Fruit fly (Drosophila melanogaster) whole organism, embryonic: ENCODE results near the gene CG44405.

ENCODE experiments used
- Atf-2 ChIP-seq: fragments of 200-800 bp; sonication (Bioruptor generic); optimal IDR thresholded peaks from 2 replicates; lab custom pipeline; 2016; ENCODE audit warnings: missing biosample characterization, missing genetic modification characterization
- BEAF-32 ChIP-seq: fragments of 200-800 bp; sonication (Bioruptor generic); optimal IDR thresholded peaks from 3 replicates; lab custom pipeline; 2017; ENCODE audit warnings: missing biosample characterization, missing genetic modification characterization, mild to moderate bottlenecking, moderate library complexity, missing genetic modification reagents
- CG11085 ChIP-seq: fragments of 200-800 bp; sonication (Bioruptor generic); IDR thresholded peaks from 2 replicates; pipeline ENCODE4 v1.3.6; 2022; ENCODE audit warnings: missing biosample characterization, missing genetic modification characterization
- CG11456 ChIP-seq: fragments of 200-800 bp; sonication (Bioruptor generic); IDR thresholded peaks from 3 replicates; pipeline ENCODE4 v1.3.6; 2022; ENCODE audit warnings: missing biosample characterization, missing genetic modification characterization
- CG12942 ChIP-seq: fragments of 200-800 bp; sonication (Bioruptor generic); optimal IDR thresholded peaks from 3 replicates; lab custom pipeline; 2016; ENCODE audit warnings: missing biosample characterization, missing genetic modification characterization
- CG13287 ChIP-seq: fragments of 200-800 bp; sonication (Bioruptor generic); IDR thresholded peaks from 2 replicates; pipeline ENCODE4 v1.3.6; 2022; ENCODE audit warnings: missing biosample characterization, missing genetic modification characterization; ENCODE audit not compliant: partially characterized antibody
- CG17802 ChIP-seq: fragments of 200-800 bp; sonication (Bioruptor generic); optimal IDR thresholded peaks from 2 replicates; lab custom pipeline; 2018; ENCODE audit warnings: missing biosample characterization, mild to moderate bottlenecking, missing genetic modification characterization, moderate library complexity
- CG18764 ChIP-seq: fragments of 200-800 bp; sonication (Bioruptor generic); optimal IDR thresholded peaks from 3 replicates; lab custom pipeline; 2016; ENCODE audit warnings: missing biosample characterization, missing genetic modification characterization
- CG2889 ChIP-seq: fragments of 200-800 bp; sonication (Bioruptor generic); IDR thresholded peaks from 3 replicates; pipeline ENCODE4 v1.3.6; 2022; ENCODE audit warnings: missing biosample characterization, missing genetic modification characterization
- CG32772 ChIP-seq: fragments of 200-800 bp; sonication (Bioruptor generic); IDR thresholded peaks from 2 replicates; pipeline ENCODE4 v1.3.6; 2022; ENCODE audit warnings: missing biosample characterization, missing genetic modification characterization
- CG4328 ChIP-seq: fragments of 200-800 bp; sonication (Bioruptor generic); optimal IDR thresholded peaks from 3 replicates; lab custom pipeline; 2017; ENCODE audit warnings: missing biosample characterization, missing genetic modification reagents, missing genetic modification characterization
- CG6272 ChIP-seq: fragments of 200-800 bp; sonication (Bioruptor generic); IDR thresholded peaks from 2 replicates; pipeline ENCODE4 v1.3.6; 2022; ENCODE audit warnings: missing biosample characterization, missing genetic modification characterization
- CG6813 ChIP-seq: fragments of 200-800 bp; sonication (Bioruptor generic); optimal IDR thresholded peaks from 2 replicates; lab custom pipeline; 2017; ENCODE audit warnings: missing biosample characterization, missing genetic modification characterization, mild to moderate bottlenecking, moderate library complexity, missing genetic modification reagents
- CG7271 ChIP-seq: fragments of 200-800 bp; sonication (Bioruptor generic); optimal IDR thresholded peaks from 2 replicates; lab custom pipeline; 2018; ENCODE audit warnings: missing biosample characterization, mild to moderate bottlenecking, missing genetic modification characterization, moderate library complexity
- CG7987 ChIP-seq: fragments of 200-800 bp; sonication (Bioruptor generic); optimal IDR thresholded peaks from 2 replicates; lab custom pipeline; 2018; ENCODE audit warnings: missing biosample characterization, mild to moderate bottlenecking, missing genetic modification characterization, moderate library complexity
- CG8388 ChIP-seq: fragments of 200-800 bp; sonication (Bioruptor generic); optimal IDR thresholded peaks from 2 replicates; lab custom pipeline; 2019; ENCODE audit warnings: missing biosample characterization, mild to moderate bottlenecking, missing genetic modification characterization, moderate library complexity
- Dek ChIP-seq: fragments of 200-800 bp; sonication (Bioruptor generic); optimal IDR thresholded peaks from 3 replicates; lab custom pipeline; 2019; ENCODE audit warnings: missing biosample characterization, mild to moderate bottlenecking, missing genetic modification characterization, moderate library complexity
- Dip2 ChIP-seq: fragments of 200-800 bp; sonication (Bioruptor generic); IDR thresholded peaks from 2 replicates; pipeline ENCODE4 v1.3.6; 2022; ENCODE audit warnings: missing biosample characterization, missing genetic modification characterization
- Dp ChIP-seq: fragments of 200-800 bp; sonication (Bioruptor generic); optimal IDR thresholded peaks from 2 replicates; lab custom pipeline; 2018; ENCODE audit warnings: missing biosample characterization, mild to moderate bottlenecking, missing genetic modification characterization, moderate library complexity
- H15 ChIP-seq: fragments of 200-800 bp; sonication (Bioruptor generic); IDR thresholded peaks from 3 replicates; pipeline ENCODE4 v1.3.6; 2022; ENCODE audit warnings: missing biosample characterization, missing genetic modification characterization
- HmgD ChIP-seq: fragments of 200-800 bp; sonication (Bioruptor generic); optimal IDR thresholded peaks from 3 replicates; lab custom pipeline; 2016; ENCODE audit warnings: missing biosample characterization, missing genetic modification characterization
- Hmr ChIP-seq: fragments of 200-800 bp; sonication (Bioruptor generic); optimal IDR thresholded peaks from 3 replicates; lab custom pipeline; 2017; ENCODE audit warnings: mild to moderate bottlenecking, missing biosample characterization, missing genetic modification reagents, missing genetic modification characterization
- Max ChIP-seq: fragments of 200-800 bp; sonication (Bioruptor generic); optimal IDR thresholded peaks from 2 replicates; lab custom pipeline; 2016; ENCODE audit warnings: missing biosample characterization, mild to moderate bottlenecking, missing genetic modification characterization
- Nf-YB ChIP-seq: fragments of 200-800 bp; sonication (Bioruptor generic); optimal IDR thresholded peaks from 3 replicates; lab custom pipeline; 2019; ENCODE audit warnings: missing biosample characterization, mild to moderate bottlenecking, missing genetic modification characterization, moderate library complexity
- Side ChIP-seq: fragments of 200-800 bp; sonication (Bioruptor generic); optimal IDR thresholded peaks from 2 replicates; lab custom pipeline; 2016; ENCODE audit warnings: missing biosample characterization, missing genetic modification characterization
- Sin3A ChIP-seq: fragments of >200 bp; optimal IDR thresholded peaks from 2 replicates; lab custom pipeline; 2018
- TFAM ChIP-seq: fragments of 200-800 bp; sonication (Bioruptor generic); optimal IDR thresholded peaks from 2 replicates; lab custom pipeline; 2017; ENCODE audit warnings: missing biosample characterization, missing genetic modification characterization, inconsistent platforms
- Vsx1 ChIP-seq: fragments of 200-800 bp; sonication (Bioruptor generic); optimal IDR thresholded peaks from 2 replicates; lab custom pipeline; 2017; ENCODE audit warnings: missing biosample characterization, mild to moderate bottlenecking, missing genetic modification characterization, missing genetic modification reagents
- Xbp1 ChIP-seq: fragments of 200-800 bp; sonication (Bioruptor generic); optimal IDR thresholded peaks from 3 replicates; lab custom pipeline; 2016; ENCODE audit warnings: missing biosample characterization, mild to moderate bottlenecking, missing genetic modification characterization
- aop ChIP-seq: fragments of 200-800 bp; sonication (Bioruptor generic); IDR thresholded peaks from 2 replicates; pipeline ENCODE4 v1.3.6; 2022; ENCODE audit warnings: missing biosample characterization, missing genetic modification characterization
- cg ChIP-seq: fragments of 200-800 bp; sonication (Bioruptor generic); optimal IDR thresholded peaks from 3 replicates; lab custom pipeline; 2019; ENCODE audit warnings: missing biosample characterization, mild to moderate bottlenecking, missing genetic modification characterization, moderate library complexity
- croc ChIP-seq: fragments of 200-800 bp; sonication (Bioruptor generic); conservative IDR thresholded peaks from 3 replicates; pipeline ENCODE4 v1.3.6; 2022; ENCODE audit warnings: missing biosample characterization, missing genetic modification characterization
- dan ChIP-seq: fragments of 200-800 bp; sonication (Bioruptor generic); IDR thresholded peaks from 2 replicates; pipeline ENCODE4 v1.3.6; 2022; ENCODE audit warnings: missing biosample characterization, missing genetic modification characterization
- eyg ChIP-seq: fragments of 200-800 bp; sonication (Bioruptor generic); optimal IDR thresholded peaks from 3 replicates; lab custom pipeline; 2016; ENCODE audit warnings: missing biosample characterization, missing genetic modification characterization
- gce ChIP-seq: fragments of 200-800 bp; sonication (Bioruptor generic); IDR thresholded peaks from 3 replicates; pipeline ENCODE4 v1.3.6; 2022; ENCODE audit warnings: missing biosample characterization, missing genetic modification characterization
- gsb-n ChIP-seq: fragments of 200-800 bp; sonication (Bioruptor generic); optimal IDR thresholded peaks from 3 replicates; lab custom pipeline; 2018; ENCODE audit warnings: missing biosample characterization, mild to moderate bottlenecking, missing genetic modification characterization
- lilli ChIP-seq: fragments of 200-800 bp; sonication (Bioruptor generic); optimal IDR thresholded peaks from 3 replicates; lab custom pipeline; 2016; ENCODE audit warnings: missing biosample characterization, missing genetic modification characterization
- nom ChIP-seq: fragments of 200-800 bp; sonication (Bioruptor generic); optimal IDR thresholded peaks from 2 replicates; lab custom pipeline; 2017; ENCODE audit warnings: missing biosample characterization, missing genetic modification characterization, mild to moderate bottlenecking, moderate library complexity, missing genetic modification reagents
- oc ChIP-seq: fragments of 200-800 bp; sonication (Bioruptor generic); optimal IDR thresholded peaks from 2 replicates; lab custom pipeline; 2018; ENCODE audit warnings: missing biosample characterization, mild to moderate bottlenecking, missing genetic modification characterization, moderate library complexity
- odd ChIP-seq: fragments of 200-800 bp; sonication (Bioruptor generic); optimal IDR thresholded peaks from 2 replicates; lab custom pipeline; 2017; ENCODE audit warnings: missing biosample characterization, mild to moderate bottlenecking, missing genetic modification characterization
- org-1 ChIP-seq: fragments of 200-800 bp; sonication (Bioruptor generic); optimal IDR thresholded peaks from 2 replicates; lab custom pipeline; 2017; ENCODE audit warnings: missing biosample characterization, missing genetic modification characterization
- otp ChIP-seq: fragments of 200-800 bp; sonication (Bioruptor generic); IDR thresholded peaks from 3 replicates; pipeline ENCODE4, ENCODE4 v1.3.6; 2022; ENCODE audit warnings: missing biosample characterization, missing genetic modification characterization
- phol ChIP-seq: fragments of 200-800 bp; sonication (Bioruptor generic); optimal IDR thresholded peaks from 3 replicates; lab custom pipeline; 2018; ENCODE audit warnings: missing biosample characterization, mild to moderate bottlenecking, missing genetic modification characterization, moderate library complexity
- sc ChIP-seq, 3 experiments: fragments of >200 bp in 2 of 3; fragments of 200-800 bp in 1 of 3; sonication (Bioruptor generic) in 1 of 3; optimal IDR thresholded peaks; 2 replicates in 2 of 3; 3 replicates in 1 of 3; lab custom pipeline; 2017; ENCODE audit warnings: mild to moderate bottlenecking in 1 of 3, missing biosample characterization in 1 of 3, missing genetic modification characterization in 1 of 3, missing genetic modification reagents in 1 of 3
- so ChIP-seq: fragments of 200-800 bp; sonication (Bioruptor generic); IDR thresholded peaks from 3 replicates; pipeline ENCODE4 v1.3.6; 2022; ENCODE audit warnings: missing biosample characterization, missing genetic modification characterization
- tup ChIP-seq: fragments of 200-800 bp; sonication (Bioruptor generic); optimal IDR thresholded peaks from 2 replicates; lab custom pipeline; 2016; ENCODE audit warnings: missing biosample characterization, mild to moderate bottlenecking, missing genetic modification characterization, moderate library complexity
- unpg ChIP-seq: fragments of 200-800 bp; sonication (Bioruptor generic); optimal IDR thresholded peaks from 3 replicates; lab custom pipeline; 2018; ENCODE audit warnings: missing biosample characterization, mild to moderate bottlenecking, missing genetic modification characterization, moderate library complexity
- wek ChIP-seq: fragments of 200-800 bp; sonication (Bioruptor generic); optimal IDR thresholded peaks from 3 replicates; lab custom pipeline; 2018; ENCODE audit warnings: missing biosample characterization, mild to moderate bottlenecking, missing genetic modification characterization, moderate library complexity

Gene CG44405

DNA sequence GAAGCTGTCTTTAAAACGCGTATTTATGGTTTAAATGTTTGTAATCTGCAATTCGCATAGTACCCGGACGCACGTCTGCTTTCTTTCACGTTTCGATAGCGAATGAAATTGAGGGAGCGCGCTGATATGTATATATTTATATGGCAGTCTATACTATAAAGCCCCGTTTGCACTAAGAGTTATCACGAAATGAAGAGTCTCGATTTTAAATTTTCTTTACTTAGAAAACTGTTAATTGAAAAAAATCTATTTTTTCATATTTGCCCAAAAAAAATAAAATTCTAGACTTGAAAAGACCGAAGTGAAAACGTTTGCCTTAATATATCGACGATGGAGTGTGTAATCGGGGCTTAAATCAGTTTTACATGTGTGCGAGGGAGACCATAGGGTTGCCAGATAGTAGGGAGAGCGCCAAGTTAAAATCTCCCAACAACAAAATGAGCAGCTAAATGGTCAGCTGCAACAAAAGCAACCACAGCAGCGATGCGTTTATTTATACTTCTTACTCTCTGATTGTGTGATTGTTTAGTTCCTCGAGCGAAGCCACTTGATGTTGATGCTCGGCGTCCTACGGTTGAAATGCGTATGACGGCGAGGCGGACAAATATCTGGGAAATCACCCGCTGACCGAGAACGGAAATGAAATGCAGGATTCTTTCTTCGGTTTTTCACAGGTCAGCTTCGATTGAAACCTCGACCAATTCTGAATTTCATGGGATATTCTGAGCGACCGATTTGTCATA, 16.4 kb downstream of the CG44405 start, which contains the start of gene cact (continued):
- no peak for TF ChIP-seq dan (GFP tag; lab: Robert Waterston, UW)
- TF ChIP-seq Max = peak; percentile 87
- peak; percentile 68; the same call in 2 of the 3 replicates for TF ChIP-seq CG2889 (GFP tag; lab: Robert Waterston, UW)
- TF ChIP-seq wek (GFP tag; lab: Kevin White, UChicago) = peak; percentile 64
- TF ChIP-seq lilli (GFP tag; lab: Kevin White, UChicago) = peak; percentile 97
- peak; percentile 85 for TF ChIP-seq CG6813 (GFP tag; lab: Kevin White, UChicago)
- peak; percentile 90 for TF ChIP-seq CG12942
- TF ChIP-seq, all 482 proteins: peak for 433

dm6 chr2L:16324833-16325232, 17.3 kb downstream of the CG44405 start:
- TF ChIP-seq gsb-n (tag; lab: Kevin White, UChicago) (no peak), wek (GFP tag; lab: Kevin White, UChicago) (no peak), CG8388 (GFP tag; lab: Kevin White, UChicago) (no peak), nom (GFP tag; lab: Kevin White, UChicago) (peak; percentile 73), tup (GFP tag; lab: Kevin White, UChicago) (peak; percentile 4), CG11085 (no peak), otp (GFP tag; lab: Robert Waterston, UW) (no peak), Hmr (GFP tag; lab: Kevin White, UChicago) (no peak), CG7271 (tag; lab: Kevin White, UChicago) (no peak), CG17802 (no peak), Atf-2 (GFP tag; lab: Kevin White, UChicago) (no peak), phol (tag; lab: Kevin White, UChicago) (peak; percentile 11), HmgD (GFP tag; lab: Kevin White, UChicago) (no peak), Sin3A (lab: Kevin White, UChicago) (no peak), TFAM (GFP tag; lab: Kevin White, UChicago) (no peak), eyg (GFP tag; lab: Kevin White, UChicago) (no peak), gce (GFP tag; lab: Robert Waterston, UW) (no peak), sc (optimal IDR thresholded peaks at IDR 0.05; lab: Kevin White, UChicago) (no peak), sc (GFP tag; optimal IDR thresholded peaks at IDR 0.05; lab: Kevin White, UChicago) (no peak), BEAF-32 (GFP tag; lab: Kevin White, UChicago) (no peak), aop (no peak), org-1 (GFP tag; lab: Kevin White, UChicago) (no peak), CG7987 (GFP tag; lab: Kevin White, UChicago) (peak; percentile 16), so (GFP tag; lab: Robert Waterston, UW) (0 out of 3 replicates have a peak, but pooled peaks have one; percentile 25), Xbp1 (GFP tag; lab: Kevin White, UChicago) (no peak), croc (GFP tag; lab: Robert Waterston, UW) (no peak), CG4328 (GFP tag; lab: Kevin White, UChicago) (no peak), Dp (GFP tag; lab: Kevin White, UChicago) (peak; percentile 25), Side (GFP tag; lab: Kevin White, UChicago) (no peak), CG18764 (no peak), CG32772 (GFP tag; lab: Robert Waterston, UW) (no peak), CG13287 (GFP tag; lab: Robert Waterston, UW) (no peak), cg (GFP tag; lab: Kevin White, UChicago) (peak; percentile 83), H15 (GFP tag; lab: Robert Waterston, UW) (no peak), CG6272 (GFP tag; lab: Robert Waterston, UW) (no peak), unpg (GFP tag; lab: Kevin White, UChicago) (no peak), Dek (tag; lab: Kevin White, UChicago) (no peak), Dip2 (GFP tag; lab: Robert Waterston, UW) (no peak), odd (no peak), CG11456 (GFP tag; lab: Robert Waterston, UW) (no peak), Vsx1 (GFP tag; lab: Kevin White, UChicago) (no peak), Nf-YB (no peak), oc (tag; lab: Kevin White, UChicago) (peak; percentile 19)
